Worm (Caenorhabditis elegans) whole organism, L4 larva: ENCODE results near the gene rps-4.

Experiments
- D1046.2 ChIP-seq: fragments of 200-800 bp; sonication (Bioruptor generic); IDR thresholded peaks from 2 replicates; pipeline ENCODE4 v1.3.6; 2022; ENCODE audit warnings: missing genetic modification characterization, missing compliant biosample characterization
- F37D6.2 ChIP-seq: sonication (generic microtip); optimal IDR thresholded peaks from 2 replicates; lab custom pipeline; 2016; ENCODE audit warnings: mild to moderate bottlenecking, missing genetic modification characterization, missing compliant biosample characterization
- F44E2.7 ChIP-seq: fragments of 200-800 bp; sonication (Bioruptor generic); IDR thresholded peaks from 2 replicates; pipeline ENCODE4 v2.1.2; 2022; ENCODE audit warnings: missing genetic modification characterization, missing compliant biosample characterization
- T20F7.1 ChIP-seq: fragments of 200-800 bp; sonication (Bioruptor generic); optimal IDR thresholded peaks from 2 replicates; lab custom pipeline; 2018; ENCODE audit warnings: mild to moderate bottlenecking, missing genetic modification characterization, missing compliant biosample characterization
- ZK546.5 ChIP-seq, 2 experiments: sonication (generic microtip); optimal IDR thresholded peaks; 2 replicates each; lab custom pipeline; 2017; ENCODE audit warnings: missing biosample characterization in 2 of 2, missing genetic modification characterization in 2 of 2
- aha-1 ChIP-seq: fragments of 150-350 bp; peaks from one replicate; lab custom pipeline; 2014; ENCODE audit warnings: missing biosample characterization, missing genetic modification characterization
- ces-1 ChIP-seq: fragments of 150-350 bp; sonication (generic microtip); optimal IDR thresholded peaks from 4 replicates; lab custom pipeline; 2014; ENCODE audit warnings: missing biosample characterization, missing genetic modification reagents, missing genetic modification characterization
- ctbp-1 ChIP-seq: fragments of 200-800 bp; sonication (Bioruptor generic); IDR thresholded peaks from 2 replicates; pipeline ENCODE4 v1.3.6; 2022; ENCODE audit warnings: missing genetic modification reagents, missing genetic modification characterization, missing compliant biosample characterization
- daf-16 ChIP-seq, 3 experiments: sonication (generic microtip); optimal IDR thresholded peaks; 2 replicates each; lab custom pipeline; 2016 to 2017; ENCODE audit warnings: missing genetic modification characterization in 3 of 3, missing genetic modification reagents in 3 of 3, mild to moderate bottlenecking in 2 of 3, missing compliant biosample characterization in 2 of 3, missing biosample characterization in 1 of 3, moderate library complexity in 1 of 3
- dmd-6 ChIP-seq: fragments of 200-800 bp; sonication (Bioruptor generic); IDR thresholded peaks from 2 replicates; pipeline ENCODE4 v1.3.6; 2022; ENCODE audit warnings: missing genetic modification reagents, missing genetic modification characterization, missing compliant biosample characterization
- dmd-9 ChIP-seq: fragments of 200-800 bp; sonication (Bioruptor generic); IDR thresholded peaks from 2 replicates; pipeline ENCODE4 v1.3.6; 2022; ENCODE audit warnings: missing genetic modification reagents, missing genetic modification characterization, missing compliant biosample characterization
- dpl-1 ChIP-seq: fragments of 150-350 bp; optimal IDR thresholded peaks from 2 replicates; lab custom pipeline; 2014; ENCODE audit warnings: missing biosample characterization, missing genetic modification reagents, missing genetic modification characterization
- dve-1 ChIP-seq: sonication (generic microtip); optimal IDR thresholded peaks from 2 replicates; lab custom pipeline; 2017; ENCODE audit warnings: antibody characterized with exemption, mild to moderate bottlenecking, missing genetic modification characterization, missing compliant biosample characterization; ENCODE audit not compliant: insufficient read depth
- egl-27 ChIP-seq: sonication (generic microtip); optimal IDR thresholded peaks from 3 replicates; lab custom pipeline; 2017; ENCODE audit warnings: missing biosample characterization, missing genetic modification reagents, missing genetic modification characterization
- egl-43 ChIP-seq: fragments of 200-800 bp; sonication (Bioruptor generic); IDR thresholded peaks from 2 replicates; pipeline ENCODE4 v1.3.6; 2022; ENCODE audit warnings: missing genetic modification reagents, missing genetic modification characterization, missing compliant biosample characterization
- gei-8 ChIP-seq: fragments of 200-800 bp; sonication (Bioruptor generic); optimal IDR thresholded peaks from 2 replicates; lab custom pipeline; 2018; ENCODE audit warnings: mild to moderate bottlenecking, missing genetic modification characterization, missing compliant biosample characterization
- hlh-11 ChIP-seq: fragments of 200-800 bp; sonication (Bioruptor generic); optimal IDR thresholded peaks from 2 replicates; lab custom pipeline; 2018; ENCODE audit warnings: mild to moderate bottlenecking, missing genetic modification characterization, missing compliant biosample characterization
- jun-1 ChIP-seq: fragments of 150-350 bp; optimal IDR thresholded peaks from 2 replicates; lab custom pipeline; 2014; ENCODE audit warnings: missing biosample characterization, missing genetic modification reagents, missing genetic modification characterization
- lin-13 ChIP-seq: fragments of 150-350 bp; optimal IDR thresholded peaks from 2 replicates; lab custom pipeline; 2014; ENCODE audit warnings: missing biosample characterization, missing genetic modification reagents, missing genetic modification characterization
- lin-15B ChIP-seq: fragments of 150-350 bp; sonication (generic microtip); optimal IDR thresholded peaks from 3 replicates; lab custom pipeline; 2014; ENCODE audit warnings: missing biosample characterization, missing genetic modification characterization
- lin-29 ChIP-seq: fragments of 200-800 bp; sonication (Bioruptor generic); IDR thresholded peaks from 2 replicates; pipeline ENCODE4 v1.3.6; 2022; ENCODE audit warnings: missing genetic modification reagents, missing genetic modification characterization, missing compliant biosample characterization
- mdt-29 ChIP-seq: fragments of 200-800 bp; sonication (Bioruptor generic); IDR thresholded peaks from 2 replicates; pipeline ENCODE4 v1.3.6; 2022; ENCODE audit warnings: missing genetic modification reagents, missing genetic modification characterization, missing compliant biosample characterization
- mes-2 ChIP-seq: sonication (generic microtip); optimal IDR thresholded peaks from 2 replicates; lab custom pipeline; 2016; ENCODE audit warnings: missing genotype, mild to moderate bottlenecking, missing genetic modification characterization, missing compliant biosample characterization; ENCODE audit not compliant: poor library complexity, severe bottlenecking
- nhr-10 ChIP-seq: fragments of 150-350 bp; optimal IDR thresholded peaks from 2 replicates; lab custom pipeline; 2014; ENCODE audit warnings: missing biosample characterization, missing genetic modification characterization
- nhr-11 ChIP-seq: fragments of 150-350 bp; optimal IDR thresholded peaks from 2 replicates; lab custom pipeline; 2014; ENCODE audit warnings: missing biosample characterization, missing genetic modification characterization
- nhr-237 ChIP-seq: sonication (generic microtip); optimal IDR thresholded peaks from 2 replicates; lab custom pipeline; 2017; ENCODE audit warnings: missing biosample characterization, missing genetic modification characterization
- nhr-25 ChIP-seq: sonication (generic microtip); optimal IDR thresholded peaks from 2 replicates; lab custom pipeline; 2017; ENCODE audit warnings: missing genetic modification characterization, mild to moderate bottlenecking, missing compliant biosample characterization, antibody characterized with exemption, moderate library complexity, borderline replicate concordance; ENCODE audit not compliant: insufficient read depth
- nhr-28 ChIP-seq: fragments of 150-350 bp; optimal IDR thresholded peaks from 2 replicates; lab custom pipeline; 2014; ENCODE audit warnings: missing biosample characterization, missing genetic modification characterization
- nhr-41 ChIP-seq: fragments of 200-800 bp; sonication (Bioruptor generic); IDR thresholded peaks from 2 replicates; pipeline ENCODE4 v1.3.6; 2022; ENCODE audit warnings: missing genetic modification reagents, missing genetic modification characterization, missing compliant biosample characterization
- nhr-48 ChIP-seq: sonication (generic microtip); optimal IDR thresholded peaks from 2 replicates; lab custom pipeline; 2016; ENCODE audit warnings: mild to moderate bottlenecking, missing genetic modification characterization, missing compliant biosample characterization
- pqm-1 ChIP-seq: sonication (generic microtip); optimal IDR thresholded peaks from 2 replicates; lab custom pipeline; 2017; ENCODE audit warnings: missing biosample characterization, missing genetic modification characterization
- snpc-1.2 ChIP-seq: fragments of 200-800 bp; sonication (Bioruptor generic); IDR thresholded peaks from 2 replicates; pipeline ENCODE4 v1.3.6; 2022; ENCODE audit warnings: missing genetic modification reagents, missing genetic modification characterization, missing compliant biosample characterization
- tag-97 ChIP-seq: fragments of 200-800 bp; sonication (Bioruptor generic); IDR thresholded peaks from 2 replicates; pipeline ENCODE4 v1.3.6; 2022; ENCODE audit warnings: missing genetic modification characterization, missing compliant biosample characterization
- unc-130 ChIP-seq: sonication (generic microtip); optimal IDR thresholded peaks from 2 replicates; lab custom pipeline; 2016; ENCODE audit warnings: missing genetic modification reagents, missing genetic modification characterization, missing compliant biosample characterization
- vab-7 ChIP-seq: fragments of 200-800 bp; sonication (Bioruptor generic); IDR thresholded peaks from 2 replicates; pipeline ENCODE4 v1.3.6; 2022; ENCODE audit warnings: missing genetic modification reagents, missing genetic modification characterization, missing compliant biosample characterization
- zip-11 ChIP-seq: fragments of 200-800 bp; sonication (Bioruptor generic); IDR thresholded peaks from 2 replicates; pipeline ENCODE4 v1.3.6; 2022; ENCODE audit warnings: missing genetic modification characterization, missing compliant biosample characterization
- ztf-7 ChIP-seq: fragments of 150-350 bp; optimal IDR thresholded peaks from 2 replicates; lab custom pipeline; 2014; ENCODE audit warnings: missing biosample characterization, missing genetic modification characterization

Gene rps-4

ce11 chrIV:7047762-7048178 lies 36.7 kb downstream of the rps-4 start (continued):
- TF ChIP-seq dpl-1 (peak; percentile 28), nhr-10 (tag; lab: Kevin White, UChicago) (peak; percentile 91), F44E2.7 (GFP tag; lab: Robert Waterston, UW) (no peak), egl-43 (0 out of 2 replicates have a peak, but pooled peaks have one; percentile 39), nhr-11 (tag; lab: Kevin White, UChicago) (peak; percentile 6), dmd-6 (GFP tag; lab: Robert Waterston, UW) (peak; percentile 88), jun-1 (peak; percentile 15), unc-130 (GFP tag; lab: Kevin White, UChicago) (no peak), T20F7.1 (GFP tag; lab: Kevin White, UChicago) (peak; percentile 36), mes-2 (peak; percentile 45), gei-8 (GFP tag; lab: Kevin White, UChicago) (peak; percentile 85), mdt-29 (GFP tag; lab: Robert Waterston, UW) (0 out of 2 replicates have a peak, but pooled peaks have one; percentile 23), dmd-9 (GFP tag; lab: Robert Waterston, UW) (no peak), pqm-1 (tag; lab: Kevin White, UChicago) (peak; percentile 92), ztf-7 (tag; lab: Kevin White, UChicago) (peak; percentile 28), ces-1 (GFP tag; lab: Kevin White, UChicago) (no peak), nhr-237 (tag; lab: Kevin White, UChicago) (no peak)

- no peak for TF ChIP-seq F37D6.2 (tag; lab: Kevin White, UChicago)
- no peak for TF ChIP-seq nhr-41
- TF ChIP-seq lin-29 (GFP tag; lab: Robert Waterston, UW) = no peak
- no peak for TF ChIP-seq nhr-25 (tag; lab: Kevin White, UChicago)
- no peak for TF ChIP-seq daf-16 (GFP tag; optimal IDR thresholded peaks at IDR 0.05; lab: Kevin White, UChicago)
- peak; percentile 46 for TF ChIP-seq daf-16 (tag; optimal IDR thresholded peaks at IDR 0.05; lab: Kevin White, UChicago)
- no peak for TF ChIP-seq snpc-1.2 (GFP tag; lab: Robert Waterston, UW)
- TF ChIP-seq vab-7 (GFP tag; lab: Robert Waterston, UW) = no peak
- no peak for TF ChIP-seq ces-1 (GFP tag; lab: Kevin White, UChicago)
- TF ChIP-seq dmd-6 (GFP tag; lab: Robert Waterston, UW) = peak; percentile 82
- TF ChIP-seq tag-97 = no peak
- TF ChIP-seq nhr-48 (tag; lab: Kevin White, UChicago) = peak; percentile 24
- TF ChIP-seq dve-1 = peak; percentile 36
- peak; percentile 34 for TF ChIP-seq pqm-1 (tag; lab: Kevin White, UChicago)
- peak; percentile 24 for TF ChIP-seq hlh-11 (tag; lab: Kevin White, UChicago)
- TF ChIP-seq nhr-10 (tag; lab: Kevin White, UChicago) = peak; percentile 68
- peak; percentile 12 for TF ChIP-seq mes-2
- no peak for TF ChIP-seq lin-13 (GFP tag; lab: Kevin White, UChicago)
- TF ChIP-seq D1046.2 = no peak
- TF ChIP-seq ZK546.5 (tag; optimal IDR thresholded peaks at IDR 0.05; lab: Kevin White, UChicago) = no peak
- TF ChIP-seq aha-1 = peak; percentile 0
- peak; percentile 23 for TF ChIP-seq nhr-28
- TF ChIP-seq egl-27 (tag; lab: Kevin White, UChicago) = no peak
- no peak for TF ChIP-seq zip-11 (GFP tag; lab: Robert Waterston, UW)
- TF ChIP-seq dmd-9 (GFP tag; lab: Robert Waterston, UW) = no peak
- TF ChIP-seq lin-15B (tag; lab: Kevin White, UChicago) = no peak
- no peak for TF ChIP-seq F44E2.7 (GFP tag; lab: Robert Waterston, UW)
- TF ChIP-seq ctbp-1 (GFP tag; lab: Robert Waterston, UW) = no peak
Observed at ce11 chrIV:7046641-7047361, 37.7 kb downstream of the rps-4 start.
